Fruit fly (Drosophila melanogaster): Measurements from ENCODE around the gene CG7484.

The CG7484 gene

DNA sequence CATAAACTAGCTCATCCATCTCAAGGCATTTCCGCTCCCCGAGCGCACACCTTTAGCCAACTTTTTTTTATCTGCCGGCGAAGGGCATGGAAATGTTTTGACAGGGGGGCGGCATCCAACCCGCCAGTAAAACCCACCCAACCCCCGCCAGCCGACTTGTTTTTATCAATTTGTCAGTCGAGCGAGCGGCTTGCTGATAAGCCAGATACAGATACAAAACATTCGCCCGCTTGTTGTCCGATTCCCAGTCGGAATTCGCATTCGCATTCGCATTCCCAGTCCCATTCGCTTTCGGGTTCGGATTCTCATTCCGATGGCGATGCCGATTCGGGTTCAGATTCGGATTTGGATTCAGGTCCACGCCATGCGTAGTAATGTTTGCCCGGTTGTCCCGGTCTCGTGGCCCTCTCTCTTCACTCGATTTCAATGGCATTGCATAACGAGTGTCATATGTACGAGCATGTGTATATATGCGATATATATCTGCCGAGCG lies 10.7 kb downstream of the CG7484 start:
- TF ChIP-seq gl (tag; optimal IDR thresholded peaks at IDR 0.05) (no peak), EcR (GFP tag; optimal IDR thresholded peaks at IDR 0.05) (peak; percentile 60), CG13204 (GFP tag; optimal IDR thresholded peaks at IDR 0.05) (peak; percentile 32)

DNA sequence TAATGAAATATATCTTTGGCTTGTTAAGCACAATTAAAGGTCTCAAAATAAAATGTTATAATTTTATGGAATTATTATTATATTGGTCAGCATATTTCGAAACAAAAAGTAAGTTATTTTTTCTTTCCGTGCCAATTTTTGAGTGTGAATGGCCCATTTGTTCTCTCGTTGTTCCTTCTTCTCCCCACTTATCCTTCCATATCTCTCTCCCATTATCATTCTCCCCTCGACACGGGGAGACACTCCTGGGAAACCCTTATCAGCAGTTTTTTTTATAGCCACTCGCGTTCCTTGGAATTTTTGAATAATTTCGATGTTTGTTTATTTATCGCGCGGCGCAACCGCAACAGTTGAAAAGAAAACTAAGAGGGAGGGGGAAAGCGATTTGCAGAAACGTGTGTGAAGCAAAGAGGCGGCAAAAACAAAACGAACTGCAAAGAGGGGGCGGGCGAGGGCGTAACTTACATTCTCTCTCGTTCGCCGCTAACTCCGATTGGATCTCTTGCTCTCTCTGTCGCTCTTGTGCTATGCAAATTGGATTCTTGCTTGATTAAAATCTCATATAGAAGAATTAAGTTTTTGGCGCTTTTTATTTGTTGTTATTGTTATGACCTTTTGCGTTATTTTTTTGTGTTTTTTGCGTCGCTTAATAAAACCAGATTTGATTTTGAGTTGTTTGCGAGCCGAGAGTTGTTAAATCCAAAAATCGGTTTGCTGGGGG lies 13.4 kb downstream of the CG7484 start:
- peak; percentile 10; the same call in 1 of the 2 replicates for TF ChIP-seq CG12605 (GFP tag; IDR thresholded peaks at IDR 0.05)
- TF ChIP-seq CG32121 (GFP tag; IDR thresholded peaks at IDR 0.05) = no peak

dm6 chr3L:17668386-17668944 lies 14.0 kb downstream of the CG7484 start:
- TF ChIP-seq CG15710 (tag; optimal IDR thresholded peaks at IDR 0.05) = no peak
- TF ChIP-seq gl (tag; optimal IDR thresholded peaks at IDR 0.05) = peak; percentile 21
- TF ChIP-seq CG8301 (tag; optimal IDR thresholded peaks at IDR 0.05) = peak; percentile 18
- no peak for TF ChIP-seq Pif1B (GFP tag; optimal IDR thresholded peaks at IDR 0.05)
- TF ChIP-seq Snoo (tag; optimal IDR thresholded peaks at IDR 0.05) = no peak
- TF ChIP-seq CG13204 (GFP tag; optimal IDR thresholded peaks at IDR 0.05) = no peak
- no peak for TF ChIP-seq fd96Ca (GFP tag; IDR thresholded peaks at IDR 0.05)
- TF ChIP-seq CG12605 (GFP tag; IDR thresholded peaks at IDR 0.05) = peak; percentile 33; the same call in 1 of the 2 replicates
- TF ChIP-seq CG10348 (GFP tag; IDR thresholded peaks at IDR 0.05) = no peak
- TF ChIP-seq rn (GFP tag; IDR thresholded peaks at IDR 0.05) = no peak
- TF ChIP-seq D1 (tag; optimal IDR thresholded peaks at IDR 0.05) = no peak
- TF ChIP-seq EcR (GFP tag; optimal IDR thresholded peaks at IDR 0.05) = no peak
- no peak for TF ChIP-seq CG17806 (tag; optimal IDR thresholded peaks at IDR 0.05)
- TF ChIP-seq CG14655 (GFP tag; optimal IDR thresholded peaks at IDR 0.05) = peak; percentile 4
- TF ChIP-seq CG34367 (tag; optimal IDR thresholded peaks at IDR 0.05) = no peak
- no peak for TF ChIP-seq Pif1A (GFP tag; optimal IDR thresholded peaks at IDR 0.05)
- TF ChIP-seq Ets98B (GFP tag; IDR thresholded peaks at IDR 0.05) = peak; percentile 15; the same call in 1 of the 2 replicates
- TF ChIP-seq CG4496 (GFP tag; IDR thresholded peaks at IDR 0.05) = peak; percentile 56
- TF ChIP-seq CG8159 (tag; optimal IDR thresholded peaks at IDR 0.05) = no peak
- no peak for TF ChIP-seq CG9948 (tag; optimal IDR thresholded peaks at IDR 0.05)
- peak; percentile 20; the same call in 1 of the 2 replicates for TF ChIP-seq CG32121 (GFP tag; IDR thresholded peaks at IDR 0.05)

DNA sequence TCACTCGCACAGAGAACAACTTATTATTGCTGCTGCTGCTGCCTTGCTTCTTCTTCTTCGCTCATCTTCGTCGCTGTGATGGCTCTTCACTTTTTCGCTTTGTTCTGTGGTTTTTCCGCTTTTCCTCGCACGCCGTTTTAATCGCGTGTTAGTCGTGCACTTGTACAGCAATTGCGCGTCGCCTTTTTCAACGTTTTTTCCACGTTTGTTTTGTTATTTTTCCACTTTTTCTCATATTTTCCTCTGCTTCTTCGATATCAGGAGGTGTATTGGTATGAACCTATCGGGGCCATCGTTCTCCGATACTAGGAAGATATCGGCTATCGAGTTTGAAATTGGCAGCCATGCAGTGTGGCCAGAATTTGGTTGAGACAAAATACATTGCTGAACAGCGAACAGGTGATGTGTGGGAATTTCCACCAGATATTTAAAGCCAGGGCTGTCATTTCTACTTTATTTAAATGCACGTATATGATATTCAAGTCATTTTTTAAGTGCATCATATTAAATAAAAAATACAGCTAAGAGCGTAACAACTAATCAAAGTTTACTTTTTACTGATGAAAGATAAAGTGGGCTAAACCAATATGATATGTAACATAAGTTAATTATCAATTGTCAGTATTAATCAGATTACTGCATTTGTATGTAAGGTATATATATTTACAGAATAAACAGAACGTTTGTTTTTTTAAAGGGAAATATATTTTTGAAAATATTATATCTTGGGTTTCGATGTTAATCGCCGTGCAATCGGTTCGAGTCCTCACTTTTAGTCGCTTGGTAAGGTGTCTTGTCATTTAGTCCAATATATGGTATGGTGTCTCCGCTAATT lies 14.7 kb downstream of the CG7484 start, which contains the start of gene Crtc:
Gene Crtc, minus strand, starts transcription at position 290 of the 835 bp plus-strand sequence.
- TF ChIP-seq fd96Ca (GFP tag; IDR thresholded peaks at IDR 0.05) (no peak), CG9948 (tag; optimal IDR thresholded peaks at IDR 0.05) (no peak), CG15710 (tag; optimal IDR thresholded peaks at IDR 0.05) (no peak), CG8301 (tag; optimal IDR thresholded peaks at IDR 0.05) (no peak), CG17806 (tag; optimal IDR thresholded peaks at IDR 0.05) (no peak), CG34367 (tag; optimal IDR thresholded peaks at IDR 0.05) (no peak), D1 (tag; optimal IDR thresholded peaks at IDR 0.05) (peak; percentile 51), CG32121 (GFP tag; IDR thresholded peaks at IDR 0.05) (no peak), CG14655 (GFP tag; optimal IDR thresholded peaks at IDR 0.05) (no peak), CG4496 (GFP tag; IDR thresholded peaks at IDR 0.05) (no peak), Pif1A (GFP tag; optimal IDR thresholded peaks at IDR 0.05) (peak; percentile 12), CG8159 (tag; optimal IDR thresholded peaks at IDR 0.05) (no peak), CG10348 (GFP tag; IDR thresholded peaks at IDR 0.05) (no peak), Pif1B (GFP tag; optimal IDR thresholded peaks at IDR 0.05) (no peak), rn (GFP tag; IDR thresholded peaks at IDR 0.05) (no peak), CG12605 (GFP tag; IDR thresholded peaks at IDR 0.05) (no peak), EcR (GFP tag; optimal IDR thresholded peaks at IDR 0.05) (peak; percentile 13)

dm6 chr3L:17671322-17671721 lies 16.9 kb downstream of the CG7484 start, which contains the start of gene CG34251:
Gene CG34251, plus strand, starts transcription at chr3L:17671622.
- TF ChIP-seq gl (tag; optimal IDR thresholded peaks at IDR 0.05) (no peak), CG12605 (GFP tag; IDR thresholded peaks at IDR 0.05) (no peak), CG17806 (tag; optimal IDR thresholded peaks at IDR 0.05) (no peak), fd96Ca (GFP tag; IDR thresholded peaks at IDR 0.05) (no peak)

DNA sequence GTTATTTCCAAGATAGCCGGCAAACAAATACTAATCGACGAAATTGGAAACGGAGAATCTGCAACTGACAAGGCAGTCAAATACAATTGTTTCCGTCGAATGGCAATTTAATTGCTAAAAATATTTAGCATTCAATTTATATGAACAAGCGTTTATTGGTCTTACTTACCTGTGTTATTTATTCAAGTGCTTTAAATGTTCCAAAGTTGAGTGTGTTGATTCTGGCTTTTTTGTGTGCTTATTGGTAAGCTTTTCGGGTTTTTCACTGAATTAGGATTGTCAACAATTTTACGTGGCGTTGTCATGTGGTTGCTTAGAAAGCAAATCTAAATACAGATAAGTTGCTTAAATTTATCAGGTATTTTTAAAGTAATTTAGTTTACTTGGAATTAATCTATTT lies 17.4 kb downstream of the CG7484 start:
- TF ChIP-seq Pif1B (GFP tag; optimal IDR thresholded peaks at IDR 0.05) = no peak
- TF ChIP-seq gl (tag; optimal IDR thresholded peaks at IDR 0.05) = no peak
- TF ChIP-seq CG4496 (GFP tag; IDR thresholded peaks at IDR 0.05) = no peak
- no peak for TF ChIP-seq CG15710 (tag; optimal IDR thresholded peaks at IDR 0.05)
- TF ChIP-seq D1 (tag; optimal IDR thresholded peaks at IDR 0.05) = no peak
- no peak for TF ChIP-seq EcR (GFP tag; optimal IDR thresholded peaks at IDR 0.05)

All from whole organism, pupa.